Fruit fly (Drosophila melanogaster) whole organism, embryonic: ENCODE data around the gene Rh5.

Experiments
- Blimp-1 ChIP-seq: fragments of 200-800 bp; sonication (Bioruptor generic); optimal IDR thresholded peaks from 3 replicates; lab custom pipeline; 2018; ENCODE audit warnings: missing biosample characterization, missing genetic modification characterization, mild to moderate bottlenecking, moderate library complexity, missing genetic modification reagents
- CG10147 ChIP-seq: fragments of 200-800 bp; sonication (Bioruptor generic); optimal IDR thresholded peaks from 2 replicates; lab custom pipeline; 2019; ENCODE audit warnings: missing biosample characterization, mild to moderate bottlenecking, missing genetic modification characterization, moderate library complexity
- CG10274 ChIP-seq: fragments of 200-800 bp; sonication (Bioruptor generic); optimal IDR thresholded peaks from 3 replicates; lab custom pipeline; 2017; ENCODE audit warnings: missing biosample characterization, mild to moderate bottlenecking, missing genetic modification characterization
- CG10543 ChIP-seq: fragments of 200-800 bp; sonication (Bioruptor generic); optimal IDR thresholded peaks from 3 replicates; lab custom pipeline; 2017; ENCODE audit warnings: missing biosample characterization, mild to moderate bottlenecking, missing genetic modification characterization, moderate library complexity
- CG11456 ChIP-seq: fragments of 200-800 bp; sonication (Bioruptor generic); IDR thresholded peaks from 3 replicates; pipeline ENCODE4 v1.3.6; 2022; ENCODE audit warnings: missing biosample characterization, missing genetic modification characterization
- CG16779 ChIP-seq: fragments of 200-800 bp; sonication (Bioruptor generic); IDR thresholded peaks from 2 replicates; pipeline ENCODE4 v1.3.6; 2022; ENCODE audit warnings: missing biosample characterization, missing genetic modification characterization
- CG17328 ChIP-seq: fragments of 200-800 bp; sonication (Bioruptor generic); IDR thresholded peaks from 2 replicates; pipeline ENCODE4 v1.3.6; 2022; ENCODE audit warnings: missing biosample characterization, missing genetic modification characterization
- CG18262 ChIP-seq: fragments of 200-800 bp; optimal IDR thresholded peaks from 3 replicates; lab custom pipeline; 2019; ENCODE audit warnings: missing biosample characterization, mild to moderate bottlenecking, missing genetic modification characterization, moderate library complexity
- CG1832 ChIP-seq: fragments of 200-800 bp; sonication (Bioruptor generic); optimal IDR thresholded peaks from 2 replicates; lab custom pipeline; 2017; ENCODE audit warnings: missing biosample characterization, mild to moderate bottlenecking, missing genetic modification characterization, inconsistent platforms
- CG18599 ChIP-seq: fragments of 200-800 bp; sonication (Bioruptor generic); optimal IDR thresholded peaks from 3 replicates; lab custom pipeline; 2017; ENCODE audit warnings: missing biosample characterization, missing genetic modification characterization, mild to moderate bottlenecking, moderate library complexity, missing genetic modification reagents
- CG3163 ChIP-seq: fragments of 200-800 bp; sonication (Bioruptor generic); optimal IDR thresholded peaks from 3 replicates; lab custom pipeline; 2016; ENCODE audit warnings: missing biosample characterization, missing genetic modification characterization
- CG32767 ChIP-seq: fragments of 200-800 bp; sonication (Bioruptor generic); IDR thresholded peaks from 2 replicates; pipeline ENCODE4 v1.3.6; 2022; ENCODE audit warnings: missing biosample characterization, missing genetic modification characterization
- CG3281 ChIP-seq: fragments of 200-800 bp; sonication (Bioruptor generic); optimal IDR thresholded peaks from 3 replicates; lab custom pipeline; 2017; ENCODE audit warnings: missing biosample characterization, mild to moderate bottlenecking, missing genetic modification characterization
- CG34376 ChIP-seq: fragments of 200-800 bp; sonication (Bioruptor generic); optimal IDR thresholded peaks from 2 replicates; lab custom pipeline; 2018; ENCODE audit warnings: missing biosample characterization, mild to moderate bottlenecking, missing genetic modification characterization
- CG4360 ChIP-seq: fragments of 200-800 bp; sonication (Bioruptor generic); IDR thresholded peaks from 2 replicates; pipeline ENCODE4 v1.3.6; 2022; ENCODE audit warnings: missing biosample characterization, missing genetic modification characterization
- CG4404 ChIP-seq: fragments of 200-800 bp; sonication (Bioruptor generic); IDR thresholded peaks from 2 replicates; pipeline ENCODE4 v1.3.6; 2022; ENCODE audit warnings: missing biosample characterization, missing genetic modification characterization
- CG4424 ChIP-seq: fragments of 200-800 bp; sonication (Bioruptor generic); optimal IDR thresholded peaks from 3 replicates; lab custom pipeline; 2016; ENCODE audit warnings: missing biosample characterization, missing genetic modification characterization
- CG6854 ChIP-seq: fragments of 200-800 bp; sonication (Bioruptor generic); optimal IDR thresholded peaks from 3 replicates; lab custom pipeline; 2017; ENCODE audit warnings: missing biosample characterization, mild to moderate bottlenecking, missing genetic modification characterization
- CG7271 ChIP-seq: fragments of 200-800 bp; sonication (Bioruptor generic); optimal IDR thresholded peaks from 2 replicates; lab custom pipeline; 2018; ENCODE audit warnings: missing biosample characterization, mild to moderate bottlenecking, missing genetic modification characterization, moderate library complexity
- CG8290 ChIP-seq, 3 experiments: fragments of 200-800 bp; sonication (Bioruptor generic); optimal IDR thresholded peaks; 2 replicates each; lab custom pipeline; 2016 to 2019; ENCODE audit warnings: missing biosample characterization in 3 of 3, missing genetic modification characterization in 3 of 3, mild to moderate bottlenecking in 2 of 3, moderate library complexity in 1 of 3
- CG8388 ChIP-seq: fragments of 200-800 bp; sonication (Bioruptor generic); optimal IDR thresholded peaks from 2 replicates; lab custom pipeline; 2019; ENCODE audit warnings: missing biosample characterization, mild to moderate bottlenecking, missing genetic modification characterization, moderate library complexity
- CG8944 ChIP-seq: fragments of 200-800 bp; sonication (Bioruptor generic); optimal IDR thresholded peaks from 3 replicates; lab custom pipeline; 2016; ENCODE audit warnings: missing biosample characterization, missing genetic modification characterization
- Dip3 ChIP-seq: fragments of 200-800 bp; sonication (Bioruptor generic); optimal IDR thresholded peaks from 3 replicates; lab custom pipeline; 2016; ENCODE audit warnings: missing biosample characterization, missing genetic modification characterization
- Dll ChIP-seq: fragments of 200-800 bp; sonication (Bioruptor generic); IDR thresholded peaks from 4 replicates; pipeline ENCODE4 v1.3.6; 2022; ENCODE audit warnings: missing biosample characterization, missing genetic modification characterization; ENCODE audit not compliant: partially characterized antibody
- Fer1 ChIP-seq: fragments of 200-800 bp; sonication (Bioruptor generic); optimal IDR thresholded peaks from 2 replicates; lab custom pipeline; 2017; ENCODE audit warnings: missing biosample characterization, mild to moderate bottlenecking, missing genetic modification characterization
- HmgZ ChIP-seq: fragments of 200-800 bp; sonication (Bioruptor generic); optimal IDR thresholded peaks from 2 replicates; lab custom pipeline; 2018; ENCODE audit warnings: missing biosample characterization, mild to moderate bottlenecking, missing genetic modification characterization
- Hr51 ChIP-seq, 2 experiments: fragments of 200-800 bp; sonication (Bioruptor generic); optimal IDR thresholded peaks; 2 replicates in 1 of 2; 3 replicates in 1 of 2; lab custom pipeline; 2016 to 2018; ENCODE audit warnings: missing biosample characterization in 2 of 2, missing genetic modification characterization in 2 of 2, mild to moderate bottlenecking in 1 of 2, moderate library complexity in 1 of 2
- MESR4 ChIP-seq: fragments of 200-800 bp; sonication (Bioruptor generic); optimal IDR thresholded peaks from 2 replicates; lab custom pipeline; 2018; ENCODE audit warnings: missing biosample characterization, mild to moderate bottlenecking, missing genetic modification characterization, moderate library complexity
- PHDP ChIP-seq: fragments of 200-800 bp; sonication (Bioruptor generic); optimal IDR thresholded peaks from 3 replicates; lab custom pipeline; 2018; ENCODE audit warnings: missing biosample characterization, mild to moderate bottlenecking, missing genetic modification characterization, moderate library complexity
- Spps ChIP-seq: fragments of 200-800 bp; sonication (Bioruptor generic); optimal IDR thresholded peaks from 2 replicates; lab custom pipeline; 2018; ENCODE audit warnings: missing biosample characterization, mild to moderate bottlenecking, missing genetic modification characterization
- Tbp ChIP-seq: fragments of >200 bp; optimal IDR thresholded peaks from 2 replicates; lab custom pipeline; 2018; ENCODE audit warnings: missing biosample characterization, missing genetic modification characterization
- Usf ChIP-seq: fragments of 200-800 bp; sonication (Bioruptor generic); optimal IDR thresholded peaks from 2 replicates; lab custom pipeline; 2017; ENCODE audit warnings: missing genotype, missing biosample characterization, missing genetic modification characterization
- YL-1 ChIP-seq: fragments of 200-800 bp; sonication (Bioruptor generic); optimal IDR thresholded peaks from 3 replicates; lab custom pipeline; 2017; ENCODE audit warnings: missing biosample characterization, mild to moderate bottlenecking, missing genetic modification characterization
- emc ChIP-seq: fragments of 200-800 bp; sonication (Bioruptor generic); optimal IDR thresholded peaks from 2 replicates; lab custom pipeline; 2016; ENCODE audit warnings: missing biosample characterization, missing genetic modification characterization
- hb ChIP-seq: fragments of 200-800 bp; sonication (Bioruptor generic); IDR thresholded peaks from 3 replicates; pipeline ENCODE4 v1.3.6; 2022; ENCODE audit warnings: missing biosample characterization, missing genetic modification characterization; ENCODE audit not compliant: partially characterized antibody
- hkb ChIP-seq, 2 experiments: fragments of 200-800 bp in 1 of 2; fragments of >200 bp in 1 of 2; sonication (Bioruptor generic) in 1 of 2; IDR thresholded peaks in 1 of 2; optimal IDR thresholded peaks in 1 of 2; 2 replicates each; pipeline versions ENCODE4 v1.3.6 to Lab custom; 2017 to 2022; ENCODE audit warnings: missing biosample characterization in 1 of 2, missing genetic modification characterization in 1 of 2
- jumu ChIP-seq: fragments of 200-800 bp; sonication (Bioruptor generic); optimal IDR thresholded peaks from 3 replicates; lab custom pipeline; 2016; ENCODE audit warnings: missing biosample characterization, missing genetic modification characterization
- lmd ChIP-seq: fragments of 200-800 bp; sonication (Bioruptor generic); IDR thresholded peaks from 2 replicates; pipeline ENCODE4 v1.3.6; 2022; ENCODE audit warnings: missing biosample characterization, missing genetic modification characterization
- lola ChIP-seq, 3 experiments: fragments of >200 bp in 2 of 3; fragments of 200-800 bp in 1 of 3; sonication (Bioruptor generic) in 1 of 3; optimal IDR thresholded peaks; 2 replicates each; lab custom pipeline; 2017 to 2019; ENCODE audit warnings: missing biosample characterization in 3 of 3, missing genetic modification characterization in 3 of 3, mild to moderate bottlenecking in 1 of 3, moderate library complexity in 1 of 3
- nerfin-1 ChIP-seq: fragments of 200-800 bp; sonication (Bioruptor generic); optimal IDR thresholded peaks from 3 replicates; lab custom pipeline; 2019; ENCODE audit warnings: missing biosample characterization, mild to moderate bottlenecking, missing genetic modification characterization, moderate library complexity
- slou ChIP-seq: fragments of 200-800 bp; sonication (Bioruptor generic); optimal IDR thresholded peaks from 3 replicates; lab custom pipeline; 2016; ENCODE audit warnings: missing biosample characterization, missing genetic modification characterization
- sna ChIP-seq: fragments of 200-800 bp; sonication (Bioruptor generic); IDR thresholded peaks from 2 replicates; pipeline ENCODE4 v1.3.6; 2022; ENCODE audit warnings: missing biosample characterization, missing genetic modification characterization; ENCODE audit not compliant: partially characterized antibody
- sob ChIP-seq: fragments of 200-800 bp; sonication (Bioruptor generic); IDR thresholded peaks from 2 replicates; pipeline ENCODE4 v1.3.6; 2022; ENCODE audit warnings: missing biosample characterization, missing genetic modification characterization
- unpg ChIP-seq: fragments of 200-800 bp; sonication (Bioruptor generic); optimal IDR thresholded peaks from 3 replicates; lab custom pipeline; 2018; ENCODE audit warnings: missing biosample characterization, mild to moderate bottlenecking, missing genetic modification characterization, moderate library complexity
- usp ChIP-seq: fragments of >200 bp; optimal IDR thresholded peaks from 2 replicates; lab custom pipeline; 2017; ENCODE audit warnings: missing biosample characterization, missing genetic modification characterization
- wdn ChIP-seq: fragments of 200-800 bp; sonication (Bioruptor generic); IDR thresholded peaks from 2 replicates; pipeline ENCODE4 v1.3.6; 2022; ENCODE audit warnings: missing biosample characterization, missing genetic modification characterization

The Rh5 gene

dm6 chr2L:12026458-12027431 lies 18.8 kb downstream of the Rh5 start (continued):
- no peak for TF ChIP-seq MESR4
- peak; percentile 47; the same call in 1 of the 2 replicates for TF ChIP-seq CG17328 (GFP tag; lab: Robert Waterston, UW)
- TF ChIP-seq CG6854 (GFP tag; lab: Kevin White, UChicago): no peak
- no peak for TF ChIP-seq slou
- 0 out of 2 replicates have a peak, but pooled peaks have one; percentile 30 for TF ChIP-seq CG32767 (GFP tag; lab: Robert Waterston, UW)
- TF ChIP-seq Usf (GFP tag; lab: Kevin White, UChicago): peak; percentile 30
- no peak for TF ChIP-seq CG8290 (GFP tag; optimal IDR thresholded peaks at IDR 0.05; lab: Kevin White, UChicago)
- peak in 1 of 2 experiments; percentile 69 for TF ChIP-seq CG8290 (tag; optimal IDR thresholded peaks at IDR 0.05; lab: Kevin White, UChicago)
- peak in 1 of 3 experiments; percentile 75 for TF ChIP-seq lola (GFP tag; optimal IDR thresholded peaks at IDR 0.05; lab: Kevin White, UChicago)
- TF ChIP-seq sna (GFP tag; lab: Robert Waterston, UW): no peak
- TF ChIP-seq CG4424 (GFP tag; lab: Kevin White, UChicago): peak; percentile 61
- TF ChIP-seq CG8944 (GFP tag; lab: Kevin White, UChicago): peak; percentile 37
- no peak for TF ChIP-seq CG16779 (GFP tag; lab: Robert Waterston, UW)
- TF ChIP-seq Dll (GFP tag; lab: Robert Waterston, UW): no peak
- TF ChIP-seq CG3281 (GFP tag; lab: Kevin White, UChicago): peak; percentile 66
- peak; percentile 24 for TF ChIP-seq Spps (tag; lab: Kevin White, UChicago)
- no peak for TF ChIP-seq Tbp (GFP tag; lab: Kevin White, UChicago)
- TF ChIP-seq sob (GFP tag; lab: Robert Waterston, UW): peak; percentile 45
- no peak for TF ChIP-seq CG1832 (GFP tag; lab: Kevin White, UChicago)
- no peak for TF ChIP-seq emc (GFP tag; lab: Kevin White, UChicago)
- TF ChIP-seq CG7271 (tag; lab: Kevin White, UChicago): no peak
- no peak for TF ChIP-seq hkb (optimal IDR thresholded peaks at IDR 0.05; lab: Kevin White, UChicago)
- TF ChIP-seq hkb (GFP tag; IDR thresholded peaks at IDR 0.05; lab: Robert Waterston, UW): 0 out of 2 replicates have a peak, but pooled peaks have one; percentile 21
- no peak for TF ChIP-seq CG34376
- TF ChIP-seq CG10274 (GFP tag; lab: Kevin White, UChicago): no peak
- TF ChIP-seq unpg: peak; percentile 47
- TF ChIP-seq usp (GFP tag; lab: Kevin White, UChicago): no peak
- TF ChIP-seq nerfin-1 (tag; lab: Kevin White, UChicago): peak; percentile 3
- TF ChIP-seq hb (GFP tag; lab: Robert Waterston, UW): no peak
- TF ChIP-seq Fer1 (GFP tag; lab: Kevin White, UChicago): no peak
- TF ChIP-seq YL-1 (GFP tag; lab: Kevin White, UChicago): no peak
- peak in 1 of 2 experiments; percentile 75 for TF ChIP-seq Hr51 (GFP tag; optimal IDR thresholded peaks at IDR 0.05; lab: Kevin White, UChicago)
- peak; percentile 62 for TF ChIP-seq CG4360 (GFP tag; lab: Robert Waterston, UW)
- TF ChIP-seq CG18262: peak; percentile 79
- TF ChIP-seq CG11456 (GFP tag; lab: Robert Waterston, UW): peak; percentile 68; the same call in 1 of the 3 replicates
- TF ChIP-seq Blimp-1 (GFP tag; lab: Kevin White, UChicago): peak; percentile 63
- peak; percentile 56 for TF ChIP-seq CG18599
- peak; percentile 46 for TF ChIP-seq CG8388 (GFP tag; lab: Kevin White, UChicago)
- TF ChIP-seq jumu (GFP tag; lab: Kevin White, UChicago): peak; percentile 5
- no peak for TF ChIP-seq wdn (GFP tag; lab: Robert Waterston, UW)
- TF ChIP-seq Dip3: no peak
- no peak for TF ChIP-seq CG10147 (GFP tag; lab: Kevin White, UChicago)
- TF ChIP-seq CG10543: peak; percentile 3
- TF ChIP-seq PHDP (tag; lab: Kevin White, UChicago): peak; percentile 52
- no peak for TF ChIP-seq HmgZ
- peak; percentile 28 for TF ChIP-seq CG3163 (GFP tag; lab: Kevin White, UChicago)
- peak; percentile 62 for TF ChIP-seq lmd (GFP tag; lab: Robert Waterston, UW)
- TF ChIP-seq CG4404 (GFP tag; lab: Robert Waterston, UW): no peak
